Fruit fly (Drosophila melanogaster) whole organism, pupa: ENCODE results near the gene CG34149.

ENCODE experiments used
- CG10348 ChIP-seq: fragments of 200-800 bp; sonication (Bioruptor generic); IDR thresholded peaks from 2 replicates; pipeline ENCODE4 v1.3.6; 2022; ENCODE audit warnings: missing biosample characterization, missing genetic modification characterization
- CG12605 ChIP-seq: fragments of 200-800 bp; sonication (Bioruptor generic); IDR thresholded peaks from 2 replicates; pipeline ENCODE4 v1.3.6; 2022; ENCODE audit warnings: missing biosample characterization, missing genetic modification characterization
- CG13204 ChIP-seq: fragments of 200-800 bp; sonication (Bioruptor generic); optimal IDR thresholded peaks from 2 replicates; lab custom pipeline; 2018; ENCODE audit warnings: missing biosample characterization, mild to moderate bottlenecking, missing genetic modification characterization, moderate library complexity
- CG14655 ChIP-seq: fragments of 200-800 bp; sonication (Bioruptor generic); optimal IDR thresholded peaks from 3 replicates; lab custom pipeline; 2017; ENCODE audit warnings: mild to moderate bottlenecking, missing biosample characterization, missing genetic modification reagents, missing genetic modification characterization
- CG15710 ChIP-seq: fragments of 200-800 bp; sonication (Bioruptor generic); optimal IDR thresholded peaks from 2 replicates; lab custom pipeline; 2018; ENCODE audit warnings: missing biosample characterization, mild to moderate bottlenecking, missing genetic modification characterization, moderate library complexity
- CG17806 ChIP-seq: fragments of 200-800 bp; sonication (Bioruptor generic); optimal IDR thresholded peaks from 2 replicates; lab custom pipeline; 2018; ENCODE audit warnings: missing biosample characterization, mild to moderate bottlenecking, missing genetic modification characterization, moderate library complexity
- CG32121 ChIP-seq: fragments of 200-800 bp; sonication (Bioruptor generic); IDR thresholded peaks from 2 replicates; pipeline ENCODE4 v1.3.6; 2022; ENCODE audit warnings: missing biosample characterization, missing genetic modification characterization
- CG34367 ChIP-seq: fragments of 200-800 bp; sonication (Bioruptor generic); optimal IDR thresholded peaks from 2 replicates; lab custom pipeline; 2018; ENCODE audit warnings: missing biosample characterization, mild to moderate bottlenecking, missing genetic modification characterization
- CG4496 ChIP-seq: fragments of 200-800 bp; sonication (Bioruptor generic); IDR thresholded peaks from 3 replicates; pipeline ENCODE4 v1.3.6; 2022; ENCODE audit warnings: missing biosample characterization, missing genetic modification characterization
- CG8159 ChIP-seq: fragments of 200-800 bp; sonication (Bioruptor generic); optimal IDR thresholded peaks from 3 replicates; lab custom pipeline; 2018; ENCODE audit warnings: missing biosample characterization, mild to moderate bottlenecking, missing genetic modification characterization, moderate library complexity
- CG8301 ChIP-seq: fragments of 200-800 bp; sonication (Bioruptor generic); optimal IDR thresholded peaks from 2 replicates; lab custom pipeline; 2018; ENCODE audit warnings: missing biosample characterization, mild to moderate bottlenecking, missing genetic modification characterization
- CG9948 ChIP-seq: fragments of 200-800 bp; sonication (Bioruptor generic); optimal IDR thresholded peaks from 2 replicates; lab custom pipeline; 2018; ENCODE audit warnings: missing biosample characterization, mild to moderate bottlenecking, missing genetic modification characterization, moderate library complexity
- D1 ChIP-seq: fragments of 200-800 bp; sonication (Bioruptor generic); optimal IDR thresholded peaks from 2 replicates; lab custom pipeline; 2018; ENCODE audit warnings: missing biosample characterization, mild to moderate bottlenecking, missing genetic modification characterization, moderate library complexity
- EcR ChIP-seq: fragments of 200-800 bp; sonication (Bioruptor generic); optimal IDR thresholded peaks from 3 replicates; lab custom pipeline; 2019; ENCODE audit warnings: missing biosample characterization, missing genetic modification characterization, mild to moderate bottlenecking, moderate library complexity, missing genetic modification reagents
- Ets98B ChIP-seq: fragments of 200-800 bp; sonication (Bioruptor generic); IDR thresholded peaks from 2 replicates; pipeline ENCODE4 v1.3.6; 2022; ENCODE audit warnings: missing biosample characterization, missing genetic modification characterization
- Pif1A ChIP-seq: fragments of 200-800 bp; sonication (Bioruptor generic); optimal IDR thresholded peaks from 3 replicates; lab custom pipeline; 2016; ENCODE audit warnings: missing biosample characterization, missing genetic modification characterization
- Pif1B ChIP-seq: fragments of 200-800 bp; sonication (Bioruptor generic); optimal IDR thresholded peaks from 3 replicates; lab custom pipeline; 2016; ENCODE audit warnings: missing biosample characterization, missing genetic modification characterization
- Snoo ChIP-seq: fragments of 200-800 bp; sonication (Bioruptor generic); optimal IDR thresholded peaks from 3 replicates; lab custom pipeline; 2017; ENCODE audit warnings: missing biosample characterization, mild to moderate bottlenecking, missing genetic modification characterization, inconsistent platforms
- fd96Ca ChIP-seq: fragments of 200-800 bp; sonication (Bioruptor generic); IDR thresholded peaks from 3 replicates; pipeline ENCODE4 v1.3.6; 2022; ENCODE audit warnings: missing biosample characterization, missing genetic modification characterization
- gl ChIP-seq: fragments of 200-800 bp; sonication (Bioruptor generic); optimal IDR thresholded peaks from 2 replicates; lab custom pipeline; 2018; ENCODE audit warnings: missing biosample characterization, mild to moderate bottlenecking, missing genetic modification characterization
- rn ChIP-seq: fragments of 200-800 bp; sonication (Bioruptor generic); IDR thresholded peaks from 2 replicates; pipeline ENCODE4 v1.3.6; 2022; ENCODE audit warnings: missing biosample characterization, missing genetic modification characterization

Gene CG34149

dm6 chr3R:22400246-22400645, 20.3 kb downstream of the CG34149 start:
- TF ChIP-seq CG32121 (GFP tag; lab: Robert Waterston, UW) (peak; percentile 57; the same call in 1 of the 2 replicates), CG14655 (peak; percentile 85), CG15710 (tag; lab: Kevin White, UChicago) (no peak), rn (GFP tag; lab: Robert Waterston, UW) (no peak), CG8159 (tag; lab: Kevin White, UChicago) (peak; percentile 23), Pif1B (peak; percentile 43), CG17806 (tag; lab: Kevin White, UChicago) (no peak), Ets98B (GFP tag; lab: Robert Waterston, UW) (peak; percentile 69), CG34367 (tag; lab: Kevin White, UChicago) (no peak), Pif1A (GFP tag; lab: Kevin White, UChicago) (peak; percentile 61), CG9948 (tag; lab: Kevin White, UChicago) (peak; percentile 54), CG13204 (GFP tag; lab: Kevin White, UChicago) (no peak), Snoo (tag; lab: Kevin White, UChicago) (no peak), CG10348 (no peak), CG12605 (no peak), D1 (tag; lab: Kevin White, UChicago) (no peak), CG8301 (peak; percentile 85), gl (tag; lab: Kevin White, UChicago) (no peak), CG4496 (GFP tag; lab: Robert Waterston, UW) (peak; percentile 79; the same call in 2 of the 3 replicates), EcR (no peak)

- no peak for TF ChIP-seq EcR
- no peak for TF ChIP-seq Pif1B
- TF ChIP-seq CG8159 (tag; lab: Kevin White, UChicago): no peak
- TF ChIP-seq CG14655: no peak
- no peak for TF ChIP-seq fd96Ca
- TF ChIP-seq D1 (tag; lab: Kevin White, UChicago): no peak
- no peak for TF ChIP-seq CG4496 (GFP tag; lab: Robert Waterston, UW)
- TF ChIP-seq CG15710 (tag; lab: Kevin White, UChicago): no peak
- TF ChIP-seq CG34367 (tag; lab: Kevin White, UChicago): no peak
- no peak for TF ChIP-seq CG17806 (tag; lab: Kevin White, UChicago)
- TF ChIP-seq CG13204 (GFP tag; lab: Kevin White, UChicago): no peak
- TF ChIP-seq, all 21 proteins: peak for 0
These were observed 22.4 kb downstream of the CG34149 start, which contains the start of gene CG13856 for dm6 chr3R:22402355-22402754. Gene CG13856, plus strand, starts transcription at chr3R:22402655.

dm6 chr3R:22405639-22406038, 25.7 kb downstream of the CG34149 start, which contains the start of gene CG13855:
Gene CG13855, plus strand, starts transcription at chr3R:22405939.
- no peak for TF ChIP-seq CG15710 (tag; lab: Kevin White, UChicago)
- no peak for TF ChIP-seq CG9948 (tag; lab: Kevin White, UChicago)
- TF ChIP-seq fd96Ca: no peak
- no peak for TF ChIP-seq CG32121 (GFP tag; lab: Robert Waterston, UW)
- no peak for TF ChIP-seq Snoo (tag; lab: Kevin White, UChicago)
- TF ChIP-seq gl (tag; lab: Kevin White, UChicago): no peak
- no peak for TF ChIP-seq Ets98B (GFP tag; lab: Robert Waterston, UW)
- TF ChIP-seq EcR: no peak
- TF ChIP-seq Pif1A (GFP tag; lab: Kevin White, UChicago): no peak
- no peak for TF ChIP-seq CG13204 (GFP tag; lab: Kevin White, UChicago)
- TF ChIP-seq CG14655: no peak
- TF ChIP-seq CG8159 (tag; lab: Kevin White, UChicago): no peak
- no peak for TF ChIP-seq D1 (tag; lab: Kevin White, UChicago)
- TF ChIP-seq CG4496 (GFP tag; lab: Robert Waterston, UW): no peak
- no peak for TF ChIP-seq CG10348
- TF ChIP-seq CG12605: no peak
- TF ChIP-seq, all 21 proteins: peak for 0

- TF ChIP-seq CG32121 (GFP tag; lab: Robert Waterston, UW) (peak; percentile 45; the same call in 1 of the 2 replicates), CG14655 (no peak), CG17806 (tag; lab: Kevin White, UChicago) (peak; percentile 20), Pif1A (GFP tag; lab: Kevin White, UChicago) (no peak), CG15710 (tag; lab: Kevin White, UChicago) (peak; percentile 64), fd96Ca (peak; percentile 70), gl (tag; lab: Kevin White, UChicago) (no peak), CG9948 (tag; lab: Kevin White, UChicago) (peak; percentile 35), CG10348 (0 out of 2 replicates have a peak, but pooled peaks have one; percentile 14), Snoo (tag; lab: Kevin White, UChicago) (peak; percentile 70), D1 (tag; lab: Kevin White, UChicago) (no peak), CG8159 (tag; lab: Kevin White, UChicago) (peak; percentile 62), CG8301 (no peak), CG34367 (tag; lab: Kevin White, UChicago) (no peak), Pif1B (peak; percentile 14), rn (GFP tag; lab: Robert Waterston, UW) (0 out of 2 replicates have a peak, but pooled peaks have one; percentile 9)
These were observed 30.8 kb downstream of the CG34149 start, which contains the start of the genes CG13850 and lqfR for dm6 chr3R:22410537-22411360. Gene CG13850, minus strand, starts transcription at chr3R:22410915. Gene lqfR, plus strand, starts transcription at chr3R:22411301.

- TF ChIP-seq fd96Ca (no peak), CG8159 (tag; lab: Kevin White, UChicago) (no peak), Pif1B (no peak), Ets98B (GFP tag; lab: Robert Waterston, UW) (no peak), Pif1A (GFP tag; lab: Kevin White, UChicago) (no peak), CG10348 (no peak)
These were observed 32.1 kb downstream of the CG34149 start for dm6 chr3R:22411879-22412587.
